Fruit fly (Drosophila melanogaster) whole organism, embryonic: Measurements from ENCODE around the gene CG6972.
A peak's percentile ranks its signal among the peaks of the same experiment; 100 is the strongest.

Experiments used
- Aef1 ChIP-seq: fragments of 200-800 bp; sonication (Bioruptor generic); IDR thresholded peaks from 3 replicates; pipeline ENCODE4 v1.3.6; 2022; ENCODE audit warnings: missing biosample characterization, missing genetic modification characterization
- B-H1 ChIP-seq: fragments of 200-800 bp; sonication (Bioruptor generic); IDR thresholded peaks from 3 replicates; pipeline ENCODE4 v1.3.6; 2022; ENCODE audit warnings: missing biosample characterization, missing genetic modification characterization
- CG10147 ChIP-seq: fragments of 200-800 bp; sonication (Bioruptor generic); optimal IDR thresholded peaks from 2 replicates; lab custom pipeline; 2019; ENCODE audit warnings: missing biosample characterization, mild to moderate bottlenecking, missing genetic modification characterization, moderate library complexity
- CG10267 ChIP-seq: fragments of 200-800 bp; sonication (Bioruptor generic); optimal IDR thresholded peaks from 2 replicates; lab custom pipeline; 2018; ENCODE audit warnings: missing biosample characterization, mild to moderate bottlenecking, missing genetic modification characterization, moderate library complexity
- CG12071 ChIP-seq: fragments of 200-800 bp; sonication (Bioruptor generic); optimal IDR thresholded peaks from 3 replicates; lab custom pipeline; 2018; ENCODE audit warnings: missing biosample characterization, mild to moderate bottlenecking, missing genetic modification characterization
- CG13296 ChIP-seq: fragments of 200-800 bp; sonication (Bioruptor generic); optimal IDR thresholded peaks from 3 replicates; lab custom pipeline; 2018; ENCODE audit warnings: missing biosample characterization, mild to moderate bottlenecking, missing genetic modification characterization
- CG14710 ChIP-seq: fragments of 200-800 bp; sonication (Bioruptor generic); optimal IDR thresholded peaks from 3 replicates; lab custom pipeline; 2019; ENCODE audit warnings: missing biosample characterization, mild to moderate bottlenecking, missing genetic modification characterization, moderate library complexity
- CG1602 ChIP-seq: fragments of 200-800 bp; sonication (Bioruptor generic); optimal IDR thresholded peaks from 3 replicates; lab custom pipeline; 2016; ENCODE audit warnings: missing biosample characterization, missing genetic modification characterization
- CG1603 ChIP-seq: fragments of 200-800 bp; sonication (Bioruptor generic); optimal IDR thresholded peaks from 2 replicates; lab custom pipeline; 2019; ENCODE audit warnings: missing biosample characterization, mild to moderate bottlenecking, missing genetic modification characterization, moderate library complexity
- CG18262 ChIP-seq: fragments of 200-800 bp; optimal IDR thresholded peaks from 3 replicates; lab custom pipeline; 2019; ENCODE audit warnings: missing biosample characterization, mild to moderate bottlenecking, missing genetic modification characterization, moderate library complexity
- CG2199 ChIP-seq: fragments of 200-800 bp; sonication (Bioruptor generic); IDR thresholded peaks from 3 replicates; pipeline ENCODE4 v1.3.6; 2022; ENCODE audit warnings: missing biosample characterization, missing genetic modification characterization
- CG2712 ChIP-seq: fragments of 200-800 bp; optimal IDR thresholded peaks from 3 replicates; lab custom pipeline; 2019; ENCODE audit warnings: missing biosample characterization, mild to moderate bottlenecking, missing genetic modification characterization, moderate library complexity
- CG30403 ChIP-seq: fragments of 200-800 bp; sonication (Bioruptor generic); optimal IDR thresholded peaks from 3 replicates; lab custom pipeline; 2016; ENCODE audit warnings: missing biosample characterization, missing genetic modification characterization
- CG3281 ChIP-seq: fragments of 200-800 bp; sonication (Bioruptor generic); optimal IDR thresholded peaks from 3 replicates; lab custom pipeline; 2017; ENCODE audit warnings: missing biosample characterization, mild to moderate bottlenecking, missing genetic modification characterization
- CG3847 ChIP-seq: fragments of 200-800 bp; sonication (Bioruptor generic); IDR thresholded peaks from 2 replicates; pipeline ENCODE4 v1.3.6; 2022; ENCODE audit warnings: missing biosample characterization, missing genetic modification characterization
- CG4424 ChIP-seq: fragments of 200-800 bp; sonication (Bioruptor generic); optimal IDR thresholded peaks from 3 replicates; lab custom pipeline; 2016; ENCODE audit warnings: missing biosample characterization, missing genetic modification characterization
- CG4820 ChIP-seq: fragments of 200-800 bp; sonication (Bioruptor generic); optimal IDR thresholded peaks from 3 replicates; lab custom pipeline; 2016; ENCODE audit warnings: missing biosample characterization, missing genetic modification characterization
- CG5180 ChIP-seq: fragments of 200-800 bp; sonication (Bioruptor generic); optimal IDR thresholded peaks from 3 replicates; lab custom pipeline; 2017; ENCODE audit warnings: missing biosample characterization, missing genetic modification characterization, mild to moderate bottlenecking, moderate library complexity, missing genetic modification reagents
- CG6813 ChIP-seq: fragments of 200-800 bp; sonication (Bioruptor generic); optimal IDR thresholded peaks from 2 replicates; lab custom pipeline; 2017; ENCODE audit warnings: missing biosample characterization, missing genetic modification characterization, mild to moderate bottlenecking, moderate library complexity, missing genetic modification reagents
- CG7786 ChIP-seq: fragments of 200-800 bp; sonication (Bioruptor generic); optimal IDR thresholded peaks from 2 replicates; lab custom pipeline; 2016; ENCODE audit warnings: missing biosample characterization, missing genetic modification characterization
- CG8388 ChIP-seq: fragments of 200-800 bp; sonication (Bioruptor generic); optimal IDR thresholded peaks from 2 replicates; lab custom pipeline; 2019; ENCODE audit warnings: missing biosample characterization, mild to moderate bottlenecking, missing genetic modification characterization, moderate library complexity
- CG8924 ChIP-seq: fragments of 200-800 bp; optimal IDR thresholded peaks from 3 replicates; lab custom pipeline; 2019; ENCODE audit warnings: missing biosample characterization, mild to moderate bottlenecking, missing genetic modification characterization, moderate library complexity
- CG9727 ChIP-seq: fragments of 200-800 bp; sonication (Bioruptor generic); optimal IDR thresholded peaks from 3 replicates; lab custom pipeline; 2017; ENCODE audit warnings: missing biosample characterization, mild to moderate bottlenecking, missing genetic modification characterization
- CG9817 ChIP-seq: fragments of 200-800 bp; sonication (Bioruptor generic); optimal IDR thresholded peaks from 2 replicates; lab custom pipeline; 2018; ENCODE audit warnings: missing biosample characterization, mild to moderate bottlenecking, missing genetic modification characterization, moderate library complexity
- Dek ChIP-seq: fragments of 200-800 bp; sonication (Bioruptor generic); optimal IDR thresholded peaks from 3 replicates; lab custom pipeline; 2019; ENCODE audit warnings: missing biosample characterization, mild to moderate bottlenecking, missing genetic modification characterization, moderate library complexity
- E2f1 ChIP-seq: fragments of 200-800 bp; sonication (Bioruptor generic); IDR thresholded peaks from 2 replicates; pipeline ENCODE4 v1.3.6; 2022; ENCODE audit warnings: missing biosample characterization, missing genetic modification characterization
- Fer3 ChIP-seq: fragments of 200-800 bp; sonication (Bioruptor generic); optimal IDR thresholded peaks from 2 replicates; lab custom pipeline; 2018; ENCODE audit warnings: missing biosample characterization, mild to moderate bottlenecking, missing genetic modification characterization, moderate library complexity
- Hmx ChIP-seq: fragments of 200-800 bp; sonication (Bioruptor generic); optimal IDR thresholded peaks from 2 replicates; lab custom pipeline; 2016; ENCODE audit warnings: missing biosample characterization, missing genetic modification characterization
- Jarid2 ChIP-seq: fragments of 200-800 bp; sonication (Bioruptor generic); optimal IDR thresholded peaks from 3 replicates; lab custom pipeline; 2017; ENCODE audit warnings: mild to moderate bottlenecking, missing biosample characterization, missing genetic modification reagents, missing genetic modification characterization
- Vsx1 ChIP-seq: fragments of 200-800 bp; sonication (Bioruptor generic); optimal IDR thresholded peaks from 2 replicates; lab custom pipeline; 2017; ENCODE audit warnings: missing biosample characterization, mild to moderate bottlenecking, missing genetic modification characterization, missing genetic modification reagents
- Xbp1 ChIP-seq: fragments of 200-800 bp; sonication (Bioruptor generic); optimal IDR thresholded peaks from 3 replicates; lab custom pipeline; 2016; ENCODE audit warnings: missing biosample characterization, mild to moderate bottlenecking, missing genetic modification characterization
- Xrp1 ChIP-seq: fragments of 200-800 bp; sonication (Bioruptor generic); IDR thresholded peaks from 2 replicates; pipeline ENCODE4 v1.3.6; 2022; ENCODE audit warnings: missing biosample characterization, missing genetic modification characterization
- bbx ChIP-seq: fragments of 200-800 bp; sonication (Bioruptor generic); IDR thresholded peaks from 2 replicates; pipeline ENCODE4 v1.3.6; 2022; ENCODE audit warnings: missing biosample characterization, missing genetic modification characterization; ENCODE audit not compliant: partially characterized antibody
- bcd ChIP-seq: fragments of 200-800 bp; sonication (Bioruptor generic); optimal IDR thresholded peaks from 2 replicates; lab custom pipeline; 2017; ENCODE audit warnings: missing biosample characterization, mild to moderate bottlenecking, missing genetic modification characterization
- dmrt99B ChIP-seq: fragments of 200-800 bp; sonication (Bioruptor generic); optimal IDR thresholded peaks from 2 replicates; lab custom pipeline; 2018; ENCODE audit warnings: missing biosample characterization, mild to moderate bottlenecking, missing genetic modification characterization, moderate library complexity
- esg ChIP-seq: fragments of 200-800 bp; sonication (Bioruptor generic); conservative IDR thresholded peaks from 2 replicates; pipeline ENCODE4 v1.3.6; 2022; ENCODE audit warnings: missing biosample characterization, missing genetic modification characterization
- hkb ChIP-seq, 2 experiments: fragments of 200-800 bp in 1 of 2; fragments of >200 bp in 1 of 2; sonication (Bioruptor generic) in 1 of 2; IDR thresholded peaks in 1 of 2; optimal IDR thresholded peaks in 1 of 2; 2 replicates each; pipeline versions ENCODE4 v1.3.6 to Lab custom; 2017 to 2022; ENCODE audit warnings: missing biosample characterization in 1 of 2, missing genetic modification characterization in 1 of 2
- ind ChIP-seq: fragments of 200-800 bp; sonication (Bioruptor generic); optimal IDR thresholded peaks from 3 replicates; lab custom pipeline; 2016; ENCODE audit warnings: missing biosample characterization, missing genetic modification characterization
- jumu ChIP-seq: fragments of 200-800 bp; sonication (Bioruptor generic); optimal IDR thresholded peaks from 3 replicates; lab custom pipeline; 2016; ENCODE audit warnings: missing biosample characterization, missing genetic modification characterization
- lab ChIP-seq: fragments of 200-800 bp; sonication (Bioruptor generic); optimal IDR thresholded peaks from 3 replicates; lab custom pipeline; 2017; ENCODE audit warnings: missing biosample characterization, missing genetic modification characterization, mild to moderate bottlenecking, moderate library complexity, missing genetic modification reagents
- lmd ChIP-seq: fragments of 200-800 bp; sonication (Bioruptor generic); IDR thresholded peaks from 2 replicates; pipeline ENCODE4 v1.3.6; 2022; ENCODE audit warnings: missing biosample characterization, missing genetic modification characterization
- lola ChIP-seq, 3 experiments: fragments of >200 bp in 2 of 3; fragments of 200-800 bp in 1 of 3; sonication (Bioruptor generic) in 1 of 3; optimal IDR thresholded peaks; 2 replicates each; lab custom pipeline; 2017 to 2019; ENCODE audit warnings: missing biosample characterization in 3 of 3, missing genetic modification characterization in 3 of 3, mild to moderate bottlenecking in 1 of 3, moderate library complexity in 1 of 3
- nerfin-1 ChIP-seq: fragments of 200-800 bp; sonication (Bioruptor generic); optimal IDR thresholded peaks from 3 replicates; lab custom pipeline; 2019; ENCODE audit warnings: missing biosample characterization, mild to moderate bottlenecking, missing genetic modification characterization, moderate library complexity
- org-1 ChIP-seq: fragments of 200-800 bp; sonication (Bioruptor generic); optimal IDR thresholded peaks from 2 replicates; lab custom pipeline; 2017; ENCODE audit warnings: missing biosample characterization, missing genetic modification characterization
- otp ChIP-seq: fragments of 200-800 bp; sonication (Bioruptor generic); IDR thresholded peaks from 3 replicates; pipeline ENCODE4, ENCODE4 v1.3.6; 2022; ENCODE audit warnings: missing biosample characterization, missing genetic modification characterization
- pan ChIP-seq, 4 experiments: fragments of >200 bp in 3 of 4; fragments of 200-800 bp in 1 of 4; sonication (Bioruptor generic) in 1 of 4; optimal IDR thresholded peaks in 3 of 4; IDR thresholded peaks in 1 of 4; 2 replicates each; pipeline versions ENCODE4 v1.3.6 to Lab custom; 2017 to 2022; ENCODE audit warnings: missing biosample characterization in 2 of 4, missing genetic modification characterization in 2 of 4, mixed read lengths in 1 of 4
- pum ChIP-seq: fragments of 200-800 bp; sonication (Bioruptor generic); optimal IDR thresholded peaks from 2 replicates; lab custom pipeline; 2016; ENCODE audit warnings: missing biosample characterization, missing genetic modification characterization
- row ChIP-seq: fragments of 200-800 bp; sonication (Bioruptor generic); IDR thresholded peaks from 3 replicates; pipeline ENCODE4 v1.3.6; 2022; ENCODE audit warnings: missing biosample characterization, missing genetic modification characterization
- seq ChIP-seq: fragments of 200-800 bp; sonication (Bioruptor generic); IDR thresholded peaks from 2 replicates; pipeline ENCODE4 v1.3.6; 2022; ENCODE audit warnings: missing biosample characterization, missing genetic modification characterization

Gene CG6972

dm6 chr3R:22719607-22719949 is 17.8 kb downstream of the CG6972 start (continued):
- TF ChIP-seq CG13296 (GFP tag; lab: Kevin White, UChicago) (no peak), CG8388 (GFP tag; lab: Kevin White, UChicago) (peak; percentile 26), esg (peak; percentile 23; the same call in 1 of the 2 replicates), Hmx (no peak), CG18262 (tag; lab: Kevin White, UChicago) (peak; percentile 59), CG1603 (tag; lab: Kevin White, UChicago) (peak; percentile 47), CG3847 (GFP tag; lab: Robert Waterston, UW) (0 out of 2 replicates have a peak, but pooled peaks have one; percentile 18), jumu (peak; percentile 22), CG30403 (peak; percentile 1), B-H1 (0 out of 3 replicates have a peak, but pooled peaks have one; percentile 25), Xrp1 (GFP tag; lab: Robert Waterston, UW) (peak; percentile 60), pan (optimal IDR thresholded peaks at IDR 0.05; lab: Kevin White, UChicago) (no peak), pan (GFP tag; optimal IDR thresholded peaks at IDR 0.05 in 1 of 2, IDR thresholded peaks at IDR 0.05 in 1 of 2) (peak in 1 of 2 experiments; percentile 14), pum (GFP tag; lab: Kevin White, UChicago) (peak; percentile 21), CG14710 (tag; lab: Kevin White, UChicago) (peak; percentile 55), CG6813 (GFP tag; lab: Kevin White, UChicago) (peak; percentile 12), CG8924 (tag; lab: Kevin White, UChicago) (peak; percentile 25), Xbp1 (GFP tag; lab: Kevin White, UChicago) (peak; percentile 20), row (GFP tag; lab: Robert Waterston, UW) (peak; percentile 68), seq (GFP tag; lab: Robert Waterston, UW) (peak; percentile 57), CG2712 (peak; percentile 62), CG10147 (no peak), hkb (optimal IDR thresholded peaks at IDR 0.05; lab: Kevin White, UChicago) (no peak), hkb (GFP tag; IDR thresholded peaks at IDR 0.05; lab: Robert Waterston, UW) (0 out of 2 replicates have a peak, but pooled peaks have one; percentile 15), CG4424 (GFP tag; lab: Kevin White, UChicago) (peak; percentile 19), CG5180 (GFP tag; lab: Kevin White, UChicago) (peak; percentile 14), CG2199 (no peak), Dek (no peak), lab (GFP tag; lab: Kevin White, UChicago) (peak; percentile 36), ind (GFP tag; lab: Kevin White, UChicago) (peak; percentile 25), Jarid2 (no peak), E2f1 (GFP tag; lab: Robert Waterston, UW) (0 out of 2 replicates have a peak, but pooled peaks have one; percentile 11), dmrt99B (tag; lab: Kevin White, UChicago) (peak; percentile 65), org-1 (GFP tag; lab: Kevin White, UChicago) (peak; percentile 5), CG1602 (GFP tag; lab: Kevin White, UChicago) (no peak), CG3281 (GFP tag; lab: Kevin White, UChicago) (no peak), CG7786 (GFP tag; lab: Kevin White, UChicago) (no peak), otp (GFP tag; lab: Robert Waterston, UW) (no peak), bbx (GFP tag; lab: Robert Waterston, UW) (no peak), nerfin-1 (tag; lab: Kevin White, UChicago) (peak; percentile 71), CG9817 (peak; percentile 23), Aef1 (GFP tag; lab: Robert Waterston, UW) (no peak), Fer3 (tag; lab: Kevin White, UChicago) (peak; percentile 16), CG12071 (GFP tag; lab: Kevin White, UChicago) (peak; percentile 7), CG4820 (GFP tag; lab: Kevin White, UChicago) (no peak), bcd (GFP tag; lab: Kevin White, UChicago) (peak; percentile 7), Vsx1 (GFP tag; lab: Kevin White, UChicago) (no peak), CG10267 (peak; percentile 51), lmd (GFP tag; lab: Robert Waterston, UW) (peak; percentile 21; the same call in 1 of the 2 replicates), lola (GFP tag; optimal IDR thresholded peaks at IDR 0.05; lab: Kevin White, UChicago) (peak in 1 of 3 experiments; percentile 26), CG9727 (peak; percentile 44)
